Fruit fly (Drosophila melanogaster) whole organism, prepupa: ENCODE results near the gene CG32576.

Experiments
- CG11294 ChIP-seq: fragments of 200-800 bp; sonication (Bioruptor generic); IDR thresholded peaks from 2 replicates; pipeline ENCODE4 v1.3.6; 2022; ENCODE audit warnings: missing biosample characterization, missing genetic modification characterization
- CG16779 ChIP-seq: fragments of 200-800 bp; sonication (Bioruptor generic); optimal IDR thresholded peaks from 3 replicates; lab custom pipeline; 2017; ENCODE audit warnings: missing biosample characterization, mild to moderate bottlenecking, missing genetic modification characterization
- CG31627 ChIP-seq: fragments of 200-800 bp; sonication (Bioruptor generic); optimal IDR thresholded peaks from 3 replicates; lab custom pipeline; 2016; ENCODE audit warnings: missing biosample characterization, missing genetic modification characterization
- CG32006 ChIP-seq: fragments of 200-800 bp; sonication (Bioruptor generic); optimal IDR thresholded peaks from 3 replicates; lab custom pipeline; 2017; ENCODE audit warnings: missing biosample characterization, mild to moderate bottlenecking, missing genetic modification characterization
- CG3919 ChIP-seq: fragments of 200-800 bp; sonication (Bioruptor generic); optimal IDR thresholded peaks from 3 replicates; lab custom pipeline; 2016; ENCODE audit warnings: missing biosample characterization, missing genetic modification characterization
- CG4318 ChIP-seq: fragments of 200-800 bp; sonication (Bioruptor generic); optimal IDR thresholded peaks from 3 replicates; lab custom pipeline; 2017; ENCODE audit warnings: missing biosample characterization, mild to moderate bottlenecking, missing genetic modification characterization
- CG6163 ChIP-seq: fragments of 200-800 bp; sonication (Bioruptor generic); IDR thresholded peaks from 3 replicates; pipeline ENCODE4 v1.3.6; 2022; ENCODE audit warnings: missing biosample characterization, missing genetic modification characterization
- CG6792 ChIP-seq: fragments of 200-800 bp; sonication (Bioruptor generic); optimal IDR thresholded peaks from 3 replicates; lab custom pipeline; 2016; ENCODE audit warnings: missing biosample characterization, missing genetic modification characterization
- CG8119 ChIP-seq: fragments of 200-800 bp; sonication (Bioruptor generic); IDR thresholded peaks from 3 replicates; pipeline ENCODE4 v1.3.6; 2022; ENCODE audit warnings: missing biosample characterization, missing genetic modification characterization
- Eip75B ChIP-seq: fragments of 200-800 bp; sonication (Bioruptor generic); optimal IDR thresholded peaks from 3 replicates; lab custom pipeline; 2016; ENCODE audit warnings: missing biosample characterization, missing genetic modification characterization
- Eip78C ChIP-seq: fragments of 200-800 bp; sonication (Bioruptor generic); peaks from one replicate; lab custom pipeline; 2016; ENCODE audit warnings: missing biosample characterization, missing genetic modification characterization
- Eip93F ChIP-seq: fragments of 200-800 bp; sonication (Bioruptor generic); optimal IDR thresholded peaks from 2 replicates; lab custom pipeline; 2016; ENCODE audit warnings: missing biosample characterization, mild to moderate bottlenecking, missing genetic modification characterization
- Ets21C ChIP-seq: fragments of 200-800 bp; sonication (Bioruptor generic); optimal IDR thresholded peaks from 3 replicates; lab custom pipeline; 2016; ENCODE audit warnings: missing biosample characterization, missing genetic modification characterization
- Hr38 ChIP-seq: sonication (Bioruptor generic); optimal IDR thresholded peaks from 2 replicates; lab custom pipeline; 2016; ENCODE audit warnings: missing biosample characterization, missing genetic modification characterization
- Hr4 ChIP-seq: fragments of 200-800 bp; sonication (Bioruptor generic); optimal IDR thresholded peaks from 3 replicates; lab custom pipeline; 2016; ENCODE audit warnings: missing biosample characterization, missing genetic modification characterization
- Lpt ChIP-seq: fragments of 200-800 bp; sonication (Bioruptor generic); optimal IDR thresholded peaks from 3 replicates; lab custom pipeline; 2016; ENCODE audit warnings: missing biosample characterization, missing genetic modification characterization
- OdsH ChIP-seq: fragments of 200-800 bp; sonication (Bioruptor generic); optimal IDR thresholded peaks from 3 replicates; lab custom pipeline; 2016; ENCODE audit warnings: missing biosample characterization, missing genetic modification characterization
- Smox ChIP-seq: fragments of 200-800 bp; sonication (Bioruptor generic); optimal IDR thresholded peaks from 3 replicates; lab custom pipeline; 2016; ENCODE audit warnings: missing biosample characterization, missing genetic modification characterization
- Sox102F ChIP-seq: fragments of 200-800 bp; sonication (Bioruptor generic); optimal IDR thresholded peaks from 2 replicates; lab custom pipeline; 2016; ENCODE audit warnings: missing biosample characterization, mild to moderate bottlenecking, missing genetic modification characterization
- Sox14 ChIP-seq: fragments of 200-800 bp; sonication (Bioruptor generic); optimal IDR thresholded peaks from 3 replicates; lab custom pipeline; 2016; ENCODE audit warnings: missing biosample characterization, missing genetic modification characterization
- Sox15 ChIP-seq: fragments of 200-800 bp; sonication (Bioruptor generic); optimal IDR thresholded peaks from 3 replicates; lab custom pipeline; 2016; ENCODE audit warnings: missing biosample characterization, missing genetic modification characterization
- achi ChIP-seq: fragments of 200-800 bp; sonication (Bioruptor generic); optimal IDR thresholded peaks from 3 replicates; lab custom pipeline; 2016; ENCODE audit warnings: missing biosample characterization, missing genetic modification characterization
- eg ChIP-seq: fragments of 200-800 bp; sonication (Bioruptor generic); IDR thresholded peaks from 3 replicates; pipeline ENCODE4 v1.3.6; 2022; ENCODE audit warnings: missing biosample characterization, missing genetic modification characterization
- esn ChIP-seq: fragments of 200-800 bp; sonication (Bioruptor generic); optimal IDR thresholded peaks from 2 replicates; lab custom pipeline; 2016; ENCODE audit warnings: missing biosample characterization, mild to moderate bottlenecking, missing genetic modification characterization, moderate library complexity
- fd59A ChIP-seq: fragments of 200-800 bp; sonication (Bioruptor generic); optimal IDR thresholded peaks from 2 replicates; lab custom pipeline; 2017; ENCODE audit warnings: missing biosample characterization, mild to moderate bottlenecking, missing genetic modification characterization, missing genetic modification reagents
- fd85E ChIP-seq: fragments of 200-800 bp; sonication (Bioruptor generic); optimal IDR thresholded peaks from 3 replicates; lab custom pipeline; 2016; ENCODE audit warnings: missing biosample characterization, missing genetic modification characterization
- fkh ChIP-seq: fragments of 200-800 bp; sonication (Bioruptor generic); optimal IDR thresholded peaks from 3 replicates; lab custom pipeline; 2017; ENCODE audit warnings: missing biosample characterization, mild to moderate bottlenecking, missing genetic modification characterization, moderate library complexity
- lz ChIP-seq: fragments of 200-800 bp; sonication (Bioruptor generic); optimal IDR thresholded peaks from 3 replicates; lab custom pipeline; 2016; ENCODE audit warnings: missing biosample characterization, missing genetic modification characterization
- ss ChIP-seq, 2 experiments: fragments of 200-800 bp; sonication (Bioruptor generic); optimal IDR thresholded peaks; 2 replicates in 1 of 2; 3 replicates in 1 of 2; lab custom pipeline; 2017 to 2018; ENCODE audit warnings: mild to moderate bottlenecking in 2 of 2, missing biosample characterization in 2 of 2, missing genetic modification characterization in 2 of 2, moderate library complexity in 1 of 2
- svp ChIP-seq: fragments of 200-800 bp; sonication (Bioruptor generic); peaks from one replicate; lab custom pipeline; 2016; ENCODE audit warnings: missing biosample characterization, missing genetic modification characterization
- topi ChIP-seq: fragments of 200-800 bp; sonication (Bioruptor generic); optimal IDR thresholded peaks from 3 replicates; lab custom pipeline; 2016; ENCODE audit warnings: missing biosample characterization, missing genetic modification characterization

The CG32576 gene

dm6 chrX:16263415-16263814, 24.9 kb downstream of the CG32576 start (continued):
- TF ChIP-seq CG6792 (GFP tag; lab: Kevin White, UChicago) (peak; percentile 59), CG16779 (tag; lab: Kevin White, UChicago) (no peak), Sox102F (GFP tag; lab: Kevin White, UChicago) (peak; percentile 60), fkh (no peak), esn (GFP tag; lab: Kevin White, UChicago) (peak; percentile 64), CG4318 (GFP tag; lab: Kevin White, UChicago) (no peak), achi (peak; percentile 60), Eip78C (GFP tag; lab: Kevin White, UChicago) (peak; percentile 90), Lpt (GFP tag; lab: Kevin White, UChicago) (no peak), Hr4 (GFP tag; lab: Kevin White, UChicago) (peak; percentile 49), CG32006 (peak; percentile 55), CG11294 (no peak), Ets21C (peak; percentile 18), eg (GFP tag; lab: Robert Waterston, UW) (peak; percentile 42; the same call in 2 of the 3 replicates), CG8119 (GFP tag; lab: Robert Waterston, UW) (peak; percentile 58; the same call in 2 of the 3 replicates), fd85E (no peak), CG3919 (GFP tag; lab: Kevin White, UChicago) (peak; percentile 65), CG31627 (GFP tag; lab: Kevin White, UChicago) (peak; percentile 53), lz (GFP tag; lab: Kevin White, UChicago) (peak; percentile 54), svp (peak; percentile 86), ss (GFP tag; optimal IDR thresholded peaks at IDR 0.05; lab: Kevin White, UChicago) (peak; percentile 62 to 73), CG6163 (GFP tag; lab: Robert Waterston, UW) (peak; percentile 79)

- TF ChIP-seq svp (no peak), Eip78C (GFP tag; lab: Kevin White, UChicago) (peak; percentile 38)
Observed at dm6 chrX:16244731-16245130, 43.6 kb downstream of the CG32576 start.

dm6 chrX:16243989-16244388, 44.3 kb downstream of the CG32576 start:
- no peak for TF ChIP-seq Sox14
- TF ChIP-seq, all 60 proteins: peak for 0

dm6 chrX:16241831-16242451, 46.4 kb downstream of the CG32576 start:
- TF ChIP-seq Eip93F (GFP tag; lab: Kevin White, UChicago), result no peak
- no peak for TF ChIP-seq CG6163 (GFP tag; lab: Robert Waterston, UW)
- no peak for TF ChIP-seq fd59A (GFP tag; lab: Kevin White, UChicago)
- no peak for TF ChIP-seq CG16779 (tag; lab: Kevin White, UChicago)
- no peak for TF ChIP-seq Hr4 (GFP tag; lab: Kevin White, UChicago)
- TF ChIP-seq OdsH, result no peak
- TF ChIP-seq Eip75B (GFP tag; lab: Kevin White, UChicago), result no peak
- no peak for TF ChIP-seq Smox
- TF ChIP-seq topi, result no peak
- no peak for TF ChIP-seq Hr38 (GFP tag; lab: Kevin White, UChicago)
- TF ChIP-seq Sox15 (GFP tag; lab: Kevin White, UChicago), result no peak
- TF ChIP-seq, all 60 proteins: peak for 0
